Worm (Caenorhabditis elegans): ENCODE measurements around the gene clec-202.
A peak's percentile ranks its signal among the peaks of the same experiment; 100 is the strongest.

clec-202 gene

ce11 chrIV:17361143-17361542, at the start of gene clec-202:
Gene clec-202, plus strand, starts transcription at chrIV:17361443.
- TF ChIP-seq mdl-1 (tag; optimal IDR thresholded peaks at IDR 0.05) (no peak), ztf-11 (tag; optimal IDR thresholded peaks at IDR 0.05) (no peak), lsy-2 (tag; optimal IDR thresholded peaks at IDR 0.05) (no peak), ama-1 (optimal IDR thresholded peaks at IDR 0.05) (no peak), ceh-16 (tag; optimal IDR thresholded peaks at IDR 0.05) (no peak), alr-1 (tag; optimal IDR thresholded peaks at IDR 0.05) (no peak), Y55F3AM.14 (GFP tag; optimal IDR thresholded peaks at IDR 0.05) (no peak), blmp-1 (tag; optimal IDR thresholded peaks at IDR 0.05; ENCODE audit: insufficient read depth) (no peak), nhr-129 (tag; optimal IDR thresholded peaks at IDR 0.05) (no peak), elt-1 (tag; optimal IDR thresholded peaks at IDR 0.05) (no peak), dmd-4 (tag; optimal IDR thresholded peaks at IDR 0.05) (no peak), gmeb-1 (tag; optimal IDR thresholded peaks at IDR 0.05) (no peak), nhr-11 (tag; optimal IDR thresholded peaks at IDR 0.05) (no peak), crh-2 (tag; optimal IDR thresholded peaks at IDR 0.05) (no peak), nhr-21 (tag; optimal IDR thresholded peaks at IDR 0.05) (no peak), sma-3 (GFP tag; optimal IDR thresholded peaks at IDR 0.05) (no peak)

DNA sequence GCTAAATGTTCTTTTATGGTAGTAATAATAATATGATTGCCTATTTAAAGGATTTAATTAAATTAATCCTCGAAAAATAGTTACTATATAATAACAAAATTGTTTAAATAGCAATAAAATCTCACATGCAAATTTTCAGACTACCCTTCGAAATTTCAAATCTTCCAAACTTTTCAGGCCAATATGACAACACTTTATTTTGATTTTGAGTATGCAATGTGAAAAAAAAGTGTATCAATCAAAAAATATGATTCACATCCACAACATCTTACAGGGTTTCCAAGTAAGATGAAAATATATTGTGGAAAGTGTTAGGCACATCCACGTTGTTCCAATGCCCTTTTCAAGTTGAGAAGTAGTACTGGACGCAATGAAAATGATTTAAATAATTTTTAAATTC, 49.4 kb upstream of the clec-202 start, which contains the start of gene snf-9:
snf-9 (plus strand) TSS at position 301 of the 400 bp plus-strand sequence.
- TF ChIP-seq zag-1 (tag; optimal IDR thresholded peaks at IDR 0.05): no peak
- no peak for TF ChIP-seq F13H6.1 (tag; optimal IDR thresholded peaks at IDR 0.05)
- TF ChIP-seq skn-1 (tag; optimal IDR thresholded peaks at IDR 0.05): no peak
- no peak for TF ChIP-seq peb-1 (tag; optimal IDR thresholded peaks at IDR 0.05)
- TF ChIP-seq nhr-12 (tag; optimal IDR thresholded peaks at IDR 0.05): no peak
- TF ChIP-seq elt-3 (tag; optimal IDR thresholded peaks at IDR 0.05): no peak
- TF ChIP-seq unc-55 (GFP tag; optimal IDR thresholded peaks at IDR 0.05): no peak
- no peak for TF ChIP-seq snpc-4 (tag; optimal IDR thresholded peaks at IDR 0.05)
- TF ChIP-seq C34F6.9 (tag; optimal IDR thresholded peaks at IDR 0.05): no peak
- no peak for TF ChIP-seq dmd-4 (tag; optimal IDR thresholded peaks at IDR 0.05)
- TF ChIP-seq mbf-1 (tag; optimal IDR thresholded peaks at IDR 0.05): no peak
- TF ChIP-seq mdl-1 (tag; optimal IDR thresholded peaks at IDR 0.05): no peak

DNA sequence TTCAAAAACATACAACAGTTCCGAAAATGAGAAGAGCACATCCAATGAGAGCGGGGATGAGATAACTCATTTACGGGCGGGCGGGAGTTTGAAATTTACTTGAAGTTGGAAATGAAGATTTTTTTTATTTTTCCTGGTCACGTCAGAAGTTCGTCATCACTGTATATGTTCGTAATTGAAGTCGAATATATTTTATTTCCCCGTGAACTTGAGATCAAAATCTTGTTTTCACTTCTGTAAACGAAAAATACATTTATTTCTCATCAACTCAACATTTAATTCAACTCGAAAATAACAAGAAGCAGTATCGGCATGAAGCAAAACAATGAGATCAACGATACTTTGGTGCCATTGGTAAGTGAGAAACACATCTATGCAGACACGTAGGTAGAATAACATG, 44.8 kb upstream of the clec-202 start, which contains the start of gene C49C3.20:
C49C3.20 (minus strand) TSS at position 101 of the 400 bp plus-strand sequence.
- TF ChIP-seq nhr-23 (tag; optimal IDR thresholded peaks at IDR 0.05) (no peak), sma-9 (GFP tag; optimal IDR thresholded peaks at IDR 0.05) (no peak), sma-9 (tag; optimal IDR thresholded peaks at IDR 0.05) (no peak), F13H6.1 (tag; optimal IDR thresholded peaks at IDR 0.05) (no peak), lin-13 (GFP tag; optimal IDR thresholded peaks at IDR 0.05) (no peak), lin-39 (tag; optimal IDR thresholded peaks at IDR 0.05) (no peak), zag-1 (tag; optimal IDR thresholded peaks at IDR 0.05) (no peak), Y55F3AM.14 (GFP tag; optimal IDR thresholded peaks at IDR 0.05) (no peak), R02D3.7 (tag; optimal IDR thresholded peaks at IDR 0.05) (no peak), ceh-82 (tag; optimal IDR thresholded peaks at IDR 0.05) (no peak), ZK546.5 (tag; optimal IDR thresholded peaks at IDR 0.05) (no peak), lsy-2 (tag; optimal IDR thresholded peaks at IDR 0.05) (no peak), unc-62 (GFP tag; optimal IDR thresholded peaks at IDR 0.05) (no peak), nhr-10 (tag; optimal IDR thresholded peaks at IDR 0.05) (no peak), nhr-237 (tag; optimal IDR thresholded peaks at IDR 0.05) (no peak), sma-3 (GFP tag; optimal IDR thresholded peaks at IDR 0.05) (no peak), nhr-21 (tag; optimal IDR thresholded peaks at IDR 0.05) (no peak), unc-55 (GFP tag; optimal IDR thresholded peaks at IDR 0.05) (no peak), elt-1 (tag; optimal IDR thresholded peaks at IDR 0.05) (no peak), gmeb-1 (tag; optimal IDR thresholded peaks at IDR 0.05) (no peak)

DNA sequence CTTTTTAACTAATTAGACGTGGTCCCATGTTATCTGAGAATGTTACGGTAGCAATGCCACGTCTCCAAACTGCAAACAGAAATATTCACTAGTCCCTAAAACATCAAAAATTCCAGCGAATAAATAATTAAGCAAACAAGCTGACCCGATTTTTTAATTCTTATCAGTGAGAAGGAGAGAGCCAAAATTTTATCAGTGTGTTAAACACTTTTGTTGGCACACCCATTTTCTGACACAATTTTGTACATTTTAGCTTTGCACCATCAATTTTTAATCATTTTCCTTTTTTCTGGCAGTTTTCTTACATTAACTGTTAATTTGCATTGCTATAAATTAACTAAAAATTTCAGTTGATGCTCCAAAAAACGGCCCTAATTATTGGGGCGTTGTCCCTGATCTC, 40.8 kb upstream of the clec-202 start, which contains the start of gene C49C3.4:
C49C3.4 (plus strand) TSS at position 351 of the 400 bp plus-strand sequence.
- no peak for TF ChIP-seq aly-2 (tag; optimal IDR thresholded peaks at IDR 0.05)
- no peak for TF ChIP-seq skn-1 (tag; optimal IDR thresholded peaks at IDR 0.05)
- TF ChIP-seq fos-1 (tag; optimal IDR thresholded peaks at IDR 0.05): peak; percentile 76

Measured in whole organism, L2 larva.